Worm (Caenorhabditis elegans) whole organism, L4 larva: ENCODE results near the gene str-45.
"Not testable (repeated sequence)": the region's sequence is repeated elsewhere in the genome, so short reads cannot be mapped to it uniquely, and the experiment has no call there.

Experiments used
- ZK337.2 ChIP-seq: fragments of 200-800 bp; sonication (Bioruptor generic); IDR thresholded peaks from 2 replicates; pipeline ENCODE4 v1.3.6; 2022; ENCODE audit warnings: missing genetic modification reagents, missing genetic modification characterization, missing compliant biosample characterization
- aly-2 ChIP-seq: sonication (generic microtip); optimal IDR thresholded peaks from 2 replicates; lab custom pipeline; 2018; ENCODE audit warnings: missing biosample characterization, missing genetic modification characterization
- arid-1 ChIP-seq: fragments of 200-800 bp; sonication (Bioruptor generic); conservative IDR thresholded peaks from 2 replicates; pipeline ENCODE4 v1.3.6; 2022; ENCODE audit warnings: missing genetic modification reagents, missing genetic modification characterization, missing compliant biosample characterization
- ceh-20 ChIP-seq: fragments of 200-800 bp; sonication (Bioruptor generic); IDR thresholded peaks from 2 replicates; pipeline ENCODE4 v1.3.6; 2022; ENCODE audit warnings: missing genetic modification reagents, missing genetic modification characterization, missing compliant biosample characterization
- ceh-28 ChIP-seq: fragments of 150-350 bp; optimal IDR thresholded peaks from 2 replicates; lab custom pipeline; 2014; ENCODE audit warnings: missing biosample characterization, missing genetic modification reagents, missing genetic modification characterization
- ceh-62 ChIP-seq: sonication (generic microtip); optimal IDR thresholded peaks from 2 replicates; lab custom pipeline; 2017; ENCODE audit warnings: missing biosample characterization, missing genetic modification characterization
- ces-1 ChIP-seq: fragments of 150-350 bp; sonication (generic microtip); optimal IDR thresholded peaks from 4 replicates; lab custom pipeline; 2014; ENCODE audit warnings: missing biosample characterization, missing genetic modification reagents, missing genetic modification characterization
- ctbp-1 ChIP-seq: fragments of 200-800 bp; sonication (Bioruptor generic); IDR thresholded peaks from 2 replicates; pipeline ENCODE4 v1.3.6; 2022; ENCODE audit warnings: missing genetic modification reagents, missing genetic modification characterization, missing compliant biosample characterization
- daf-8 ChIP-seq: fragments of 200-800 bp; sonication (Bioruptor generic); IDR thresholded peaks from 2 replicates; pipeline ENCODE4 v1.3.6; 2022; ENCODE audit warnings: missing genetic modification characterization, missing compliant biosample characterization
- dmd-9 ChIP-seq: fragments of 200-800 bp; sonication (Bioruptor generic); IDR thresholded peaks from 2 replicates; pipeline ENCODE4 v1.3.6; 2022; ENCODE audit warnings: missing genetic modification reagents, missing genetic modification characterization, missing compliant biosample characterization
- egl-27 ChIP-seq: sonication (generic microtip); optimal IDR thresholded peaks from 3 replicates; lab custom pipeline; 2017; ENCODE audit warnings: missing biosample characterization, missing genetic modification reagents, missing genetic modification characterization
- egl-43 ChIP-seq: fragments of 200-800 bp; sonication (Bioruptor generic); IDR thresholded peaks from 2 replicates; pipeline ENCODE4 v1.3.6; 2022; ENCODE audit warnings: missing genetic modification reagents, missing genetic modification characterization, missing compliant biosample characterization
- fos-1 ChIP-seq: fragments of 150-350 bp; optimal IDR thresholded peaks from 2 replicates; lab custom pipeline; 2014; ENCODE audit warnings: missing biosample characterization, missing genetic modification characterization
- lin-1 ChIP-seq: fragments of 200-800 bp; sonication (Bioruptor generic); IDR thresholded peaks from 2 replicates; pipeline ENCODE4 v1.3.6; 2022; ENCODE audit warnings: missing genetic modification reagents, missing genetic modification characterization, missing compliant biosample characterization
- lin-29 ChIP-seq: fragments of 200-800 bp; sonication (Bioruptor generic); IDR thresholded peaks from 2 replicates; pipeline ENCODE4 v1.3.6; 2022; ENCODE audit warnings: missing genetic modification reagents, missing genetic modification characterization, missing compliant biosample characterization
- mdl-1 ChIP-seq, 2 experiments: fragments of 150-350 bp in 1 of 2; sonication (generic microtip) in 1 of 2; optimal IDR thresholded peaks; 2 replicates each; lab custom pipeline; 2014 to 2017; ENCODE audit warnings: missing biosample characterization in 2 of 2, missing genetic modification characterization in 2 of 2
- mep-1 ChIP-seq: fragments of 150-350 bp; sonication (generic microtip); optimal IDR thresholded peaks from 3 replicates; lab custom pipeline; 2014; ENCODE audit warnings: missing biosample characterization, missing genetic modification characterization
- mes-2 ChIP-seq: sonication (generic microtip); optimal IDR thresholded peaks from 2 replicates; lab custom pipeline; 2016; ENCODE audit warnings: missing genotype, mild to moderate bottlenecking, missing genetic modification characterization, missing compliant biosample characterization; ENCODE audit not compliant: poor library complexity, severe bottlenecking
- nhr-10 ChIP-seq: fragments of 150-350 bp; optimal IDR thresholded peaks from 2 replicates; lab custom pipeline; 2014; ENCODE audit warnings: missing biosample characterization, missing genetic modification characterization
- nhr-11 ChIP-seq: fragments of 150-350 bp; optimal IDR thresholded peaks from 2 replicates; lab custom pipeline; 2014; ENCODE audit warnings: missing biosample characterization, missing genetic modification characterization
- nhr-237 ChIP-seq: sonication (generic microtip); optimal IDR thresholded peaks from 2 replicates; lab custom pipeline; 2017; ENCODE audit warnings: missing biosample characterization, missing genetic modification characterization
- nhr-25 ChIP-seq: sonication (generic microtip); optimal IDR thresholded peaks from 2 replicates; lab custom pipeline; 2017; ENCODE audit warnings: missing genetic modification characterization, mild to moderate bottlenecking, missing compliant biosample characterization, antibody characterized with exemption, moderate library complexity, borderline replicate concordance; ENCODE audit not compliant: insufficient read depth
- nhr-41 ChIP-seq: fragments of 200-800 bp; sonication (Bioruptor generic); IDR thresholded peaks from 2 replicates; pipeline ENCODE4 v1.3.6; 2022; ENCODE audit warnings: missing genetic modification reagents, missing genetic modification characterization, missing compliant biosample characterization
- nhr-48 ChIP-seq: sonication (generic microtip); optimal IDR thresholded peaks from 2 replicates; lab custom pipeline; 2016; ENCODE audit warnings: mild to moderate bottlenecking, missing genetic modification characterization, missing compliant biosample characterization
- nhr-76 ChIP-seq: fragments of 150-350 bp; optimal IDR thresholded peaks from 2 replicates; lab custom pipeline; 2014; ENCODE audit warnings: missing biosample characterization, missing genetic modification characterization
- pha-4 ChIP-seq, 2 experiments: fragments of 150-350 bp in 1 of 2; fragments of 200-800 bp in 1 of 2; sonication (Bioruptor generic) in 1 of 2; IDR thresholded peaks in 1 of 2; optimal IDR thresholded peaks in 1 of 2; 2 replicates each; pipeline versions ENCODE4 v1.3.6 to Lab custom; 2014 to 2022; ENCODE audit warnings: missing genetic modification characterization in 2 of 2, missing genetic modification reagents in 2 of 2, missing biosample characterization in 1 of 2, missing compliant biosample characterization in 1 of 2
- php-3 ChIP-seq: fragments of 200-800 bp; sonication (Bioruptor generic); IDR thresholded peaks from 2 replicates; pipeline ENCODE4 v1.3.6; 2022; ENCODE audit warnings: missing genetic modification reagents, missing genetic modification characterization, missing compliant biosample characterization
- pqm-1 ChIP-seq: sonication (generic microtip); optimal IDR thresholded peaks from 2 replicates; lab custom pipeline; 2017; ENCODE audit warnings: missing biosample characterization, missing genetic modification characterization
- tra-1 ChIP-seq: fragments of 200-800 bp; sonication (Bioruptor generic); IDR thresholded peaks from 2 replicates; pipeline ENCODE4 v1.3.6; 2022; ENCODE audit warnings: missing genetic modification reagents, missing genetic modification characterization, missing compliant biosample characterization
- unc-130 ChIP-seq: sonication (generic microtip); optimal IDR thresholded peaks from 2 replicates; lab custom pipeline; 2016; ENCODE audit warnings: missing genetic modification reagents, missing genetic modification characterization, missing compliant biosample characterization
- unc-62 ChIP-seq, 3 experiments: fragments of 150-350 bp in 1 of 3; sonication (generic microtip); optimal IDR thresholded peaks in 2 of 3; peaks in 1 of 3; 1 replicate in 1 of 3; 2 replicates in 2 of 3; lab custom pipeline; 2014 to 2017; ENCODE audit warnings: missing biosample characterization in 3 of 3, missing genetic modification characterization in 3 of 3, missing genetic modification reagents in 3 of 3, missing genotype in 1 of 3
- zfp-2 ChIP-seq: sonication (generic microtip); optimal IDR thresholded peaks from 2 replicates; lab custom pipeline; 2016; ENCODE audit warnings: mild to moderate bottlenecking, missing genetic modification characterization, missing compliant biosample characterization
- zfp-3 ChIP-seq: fragments of 200-800 bp; sonication (Bioruptor generic); conservative IDR thresholded peaks from 2 replicates; pipeline ENCODE4 v1.3.6; 2022; ENCODE audit warnings: missing genetic modification reagents, missing genetic modification characterization, missing compliant biosample characterization
- zip-11 ChIP-seq: fragments of 200-800 bp; sonication (Bioruptor generic); IDR thresholded peaks from 2 replicates; pipeline ENCODE4 v1.3.6; 2022; ENCODE audit warnings: missing genetic modification characterization, missing compliant biosample characterization

The str-45 gene

DNA sequence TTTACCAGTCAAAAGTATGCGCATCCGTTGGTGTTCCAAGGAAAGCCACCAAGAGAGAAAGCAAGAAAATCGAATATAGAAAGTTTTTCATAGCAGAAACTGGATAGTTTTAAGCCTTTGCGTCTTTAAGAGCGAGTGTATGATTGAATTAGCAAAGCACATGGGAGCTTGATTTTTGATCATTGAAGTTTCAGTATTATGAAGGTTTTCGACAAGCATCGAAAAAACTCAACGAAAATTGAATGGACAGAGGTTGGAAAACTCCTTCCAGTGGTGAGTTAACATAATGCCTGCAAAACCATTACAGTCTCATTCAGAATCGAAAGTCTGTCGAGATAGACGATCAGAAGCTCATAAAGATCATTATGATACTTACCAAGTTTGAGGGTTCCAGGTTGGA lies 35.1 kb downstream of the str-45 start, which contains the start of gene Y75B12B.13:
Gene Y75B12B.13, minus strand, starts transcription at position 101 of the 400 bp plus-strand sequence.
- TF ChIP-seq zip-11 (GFP tag; lab: Robert Waterston, UW) (no peak), fos-1 (no peak), zfp-3 (no peak), ZK337.2 (no peak), mes-2 (tag; lab: Kevin White, UChicago) (no peak), ctbp-1 (GFP tag; lab: Robert Waterston, UW) (no peak), nhr-25 (no peak), egl-43 (no peak), aly-2 (tag; lab: Kevin White, UChicago) (no peak), lin-29 (GFP tag; lab: Robert Waterston, UW) (no peak), nhr-237 (tag; lab: Kevin White, UChicago) (no peak), nhr-48 (tag; lab: Kevin White, UChicago) (no peak), ceh-20 (GFP tag; lab: Robert Waterston, UW) (no peak), ceh-62 (tag; lab: Kevin White, UChicago) (no peak), mdl-1 (tag; optimal IDR thresholded peaks at IDR 0.05; lab: Kevin White, UChicago) (no peak), mep-1 (tag; lab: Kevin White, UChicago) (no peak), nhr-10 (no peak), nhr-76 (tag; lab: Kevin White, UChicago) (no peak), lin-1 (GFP tag; lab: Robert Waterston, UW) (no peak), ceh-28 (tag; lab: Kevin White, UChicago) (no peak)

DNA sequence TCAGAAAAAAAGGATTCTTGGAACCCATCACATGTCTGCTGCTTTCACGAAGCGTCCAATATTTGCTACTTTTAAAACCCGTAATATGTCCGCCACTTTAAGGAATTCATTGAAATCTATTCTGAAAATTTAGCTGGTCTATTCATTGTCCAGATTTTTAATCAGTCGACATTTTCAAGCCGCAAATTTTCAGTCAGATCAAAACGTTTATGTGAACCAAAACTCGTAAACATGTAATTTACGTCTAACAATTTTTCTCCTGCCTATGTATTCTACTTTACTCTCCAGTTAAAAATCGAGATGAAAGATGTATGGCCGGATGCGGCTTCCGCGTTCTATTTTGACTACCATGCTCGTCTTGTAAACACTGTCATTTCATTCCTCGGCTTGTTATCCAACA lies 39.2 kb downstream of the str-45 start, which contains the start of gene srw-1:
Gene srw-1, plus strand, starts transcription at position 301 of the 400 bp plus-strand sequence.
- TF ChIP-seq nhr-76 (tag; lab: Kevin White, UChicago) (no peak), dmd-9 (GFP tag; lab: Robert Waterston, UW) (no peak), unc-130 (GFP tag; lab: Kevin White, UChicago) (no peak), unc-62 (GFP tag; optimal IDR thresholded peaks at IDR 0.05 in 1 of 2; lab: Kevin White, UChicago) (no peak), unc-62 (tag; optimal IDR thresholded peaks at IDR 0.05; lab: Kevin White, UChicago) (no peak), pha-4 (GFP tag; IDR thresholded peaks at IDR 0.05; lab: Robert Waterston, UW) (no peak), pha-4 (tag; optimal IDR thresholded peaks at IDR 0.05; lab: Kevin White, UChicago) (no peak), tra-1 (GFP tag; lab: Robert Waterston, UW) (no peak), php-3 (GFP tag; lab: Robert Waterston, UW) (no peak)

- TF ChIP-seq ces-1 (GFP tag; lab: Kevin White, UChicago) (no peak), nhr-41 (GFP tag; lab: Robert Waterston, UW) (no peak), unc-62 (GFP tag; optimal IDR thresholded peaks at IDR 0.05 in 1 of 2; lab: Kevin White, UChicago) (no peak), unc-62 (tag; optimal IDR thresholded peaks at IDR 0.05; lab: Kevin White, UChicago) (no peak), fos-1 (no peak), arid-1 (GFP tag; lab: Robert Waterston, UW) (no peak), nhr-11 (tag; lab: Kevin White, UChicago) (no peak), egl-27 (tag; lab: Kevin White, UChicago) (no peak), php-3 (GFP tag; lab: Robert Waterston, UW) (no peak), daf-8 (GFP tag; lab: Robert Waterston, UW) (no peak), ceh-28 (tag; lab: Kevin White, UChicago) (no peak)
Measured at ce11 chrV:15199768-15200167, 41.0 kb downstream of the str-45 start, which contains the start of gene Y75B12B.10. Gene Y75B12B.10 (plus strand): TSS chrV:15200068.

DNA sequence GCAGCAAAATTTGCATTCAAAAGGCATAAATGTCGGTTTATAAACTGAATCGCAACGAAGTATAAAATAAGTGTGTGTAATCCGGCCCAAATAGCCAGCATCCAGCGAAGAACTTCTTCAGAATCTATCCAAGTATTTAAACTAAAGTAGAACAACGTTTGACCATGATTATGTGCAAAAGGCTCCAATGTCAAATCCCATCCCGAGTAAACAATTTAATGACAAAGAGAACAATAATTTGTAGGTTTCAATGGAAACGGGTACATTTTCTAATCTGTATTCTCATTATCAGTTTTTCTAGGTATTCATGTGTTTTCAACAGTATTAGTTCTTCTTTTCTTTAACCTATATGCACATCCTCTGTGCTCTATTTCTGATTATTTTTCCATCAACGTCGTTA lies 48.9 kb downstream of the str-45 start, which contains the start of gene C41G6.12:
Gene C41G6.12, minus strand, starts transcription at position 101 of the 400 bp plus-strand sequence.
- not testable (repeated sequence) for TF ChIP-seq zfp-2, pqm-1, nhr-48 (tag; lab: Kevin White, UChicago)
